Fruit fly (Drosophila melanogaster): ENCODE measurements around the gene CG14269.

- TF ChIP-seq CG8319 (GFP tag; optimal IDR thresholded peaks at IDR 0.05) = peak; percentile 59
- peak; percentile 60 for TF ChIP-seq CG3032 (tag; optimal IDR thresholded peaks at IDR 0.05)
- TF ChIP-seq CG4318 (GFP tag; optimal IDR thresholded peaks at IDR 0.05) = no peak
- TF ChIP-seq Eip75B (GFP tag; optimal IDR thresholded peaks at IDR 0.05) = no peak
- TF ChIP-seq dsx (GFP tag; optimal IDR thresholded peaks at IDR 0.05; ENCODE audit: poor library complexity, severe bottlenecking) = no peak
- TF ChIP-seq Gug (GFP tag; IDR thresholded peaks at IDR 0.05) = peak; percentile 69
- peak; percentile 75 for TF ChIP-seq acj6 (GFP tag; optimal IDR thresholded peaks at IDR 0.05)
- TF ChIP-seq pdm3 (GFP tag; optimal IDR thresholded peaks at IDR 0.05) = peak; percentile 80
- peak; percentile 28; the same call in 1 of the 2 replicates for TF ChIP-seq CG11294 (GFP tag; IDR thresholded peaks at IDR 0.05)
- no peak for TF ChIP-seq CG6276 (GFP tag; optimal IDR thresholded peaks at IDR 0.05)
Observed at dm6 chrX:3482119-3483014, 46.8 kb upstream of the CG14269 start, which contains the start of the genes CG10804 and CG10802.
